Worm (Caenorhabditis elegans) whole organism, young adult: Measurements from ENCODE around the gene srr-8.

Experiments
- D2030.7 ChIP-seq: fragments of 200-800 bp; sonication (Bioruptor generic); IDR thresholded peaks from 2 replicates; pipeline ENCODE4 v1.3.6; 2022; ENCODE audit warnings: missing genetic modification reagents, missing genetic modification characterization, missing compliant biosample characterization
- K12H6.12 ChIP-seq: fragments of 200-800 bp; sonication (Bioruptor generic); optimal IDR thresholded peaks from 2 replicates; lab custom pipeline; 2018; ENCODE audit warnings: mild to moderate bottlenecking, missing genetic modification characterization, missing compliant biosample characterization
- Y95B8A.8 ChIP-seq: fragments of 200-800 bp; sonication (Bioruptor generic); IDR thresholded peaks from 2 replicates; pipeline ENCODE4 v1.3.6; 2022; ENCODE audit warnings: missing genetic modification reagents, missing genetic modification characterization, missing compliant biosample characterization
- ama-1 ChIP-seq, 3 experiments: fragments of 150-350 bp in 1 of 3; sonication (generic microtip) in 2 of 3; optimal IDR thresholded peaks; 2 replicates each; lab custom pipeline; 2014 to 2018; ENCODE audit warnings: missing biosample characterization in 2 of 3, missing genetic modification characterization in 2 of 3, missing genetic modification reagents in 2 of 3
- efl-1 ChIP-seq: fragments of 150-350 bp; optimal IDR thresholded peaks from 2 replicates; lab custom pipeline; 2014; ENCODE audit warnings: missing biosample characterization, missing genetic modification reagents, missing genetic modification characterization
- ets-4 ChIP-seq: fragments of 200-800 bp; sonication (Bioruptor generic); optimal IDR thresholded peaks from 2 replicates; lab custom pipeline; 2018; ENCODE audit warnings: mild to moderate bottlenecking, missing genetic modification characterization, missing compliant biosample characterization
- lin-35 ChIP-seq, 3 experiments: fragments of 150-350 bp in 2 of 3; sonication (generic microtip) in 1 of 3; optimal IDR thresholded peaks; 2 replicates each; lab custom pipeline; 2014 to 2018; ENCODE audit warnings: missing biosample characterization in 3 of 3, missing genetic modification characterization in 3 of 3, missing genetic modification reagents in 3 of 3
- nhr-27 ChIP-seq: fragments of 200-800 bp; sonication (Bioruptor generic); optimal IDR thresholded peaks from 2 replicates; lab custom pipeline; 2018; ENCODE audit warnings: mild to moderate bottlenecking, missing genetic modification characterization, moderate library complexity, missing compliant biosample characterization
- pbrm-1 ChIP-seq: fragments of 200-800 bp; sonication (Bioruptor generic); IDR thresholded peaks from 2 replicates; pipeline ENCODE4 v1.3.6; 2022; ENCODE audit warnings: missing genetic modification reagents, missing genetic modification characterization, missing compliant biosample characterization
- unc-62 ChIP-seq: fragments of 150-350 bp; optimal IDR thresholded peaks from 2 replicates; lab custom pipeline; 2014; ENCODE audit warnings: missing biosample characterization, missing genetic modification reagents, missing genetic modification characterization
- ztf-18 ChIP-seq: sonication (generic microtip); optimal IDR thresholded peaks from 2 replicates; lab custom pipeline; 2016; ENCODE audit warnings: missing genotype, mild to moderate bottlenecking, missing genetic modification characterization, missing compliant biosample characterization
- ztf-28 ChIP-seq: fragments of 200-800 bp; sonication (Bioruptor generic); IDR thresholded peaks from 2 replicates; pipeline ENCODE4 v1.3.6; 2022; ENCODE audit warnings: missing genetic modification reagents, missing genetic modification characterization, missing compliant biosample characterization

DNA sequence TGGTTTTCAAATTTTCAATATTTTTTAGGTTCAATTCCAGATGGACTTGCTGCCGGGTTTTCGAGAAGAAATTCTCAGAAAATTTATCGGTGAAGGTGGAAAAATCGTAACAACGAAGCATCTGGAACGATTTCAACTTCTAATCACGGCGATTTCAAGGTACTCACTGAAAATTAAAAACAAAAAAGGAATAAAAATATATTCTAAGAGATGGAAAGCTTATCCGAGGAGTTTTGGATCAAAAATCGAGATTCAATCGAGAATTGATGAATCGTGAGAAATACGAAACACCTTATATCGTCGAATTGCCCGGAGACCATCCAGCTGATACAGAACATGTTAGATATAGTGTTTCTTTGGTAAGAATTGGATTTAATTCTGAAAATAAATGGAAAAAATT is 50.7 kb downstream of the srr-8 start, which contains the start of gene K11D12.12:
- TF ChIP-seq ama-1 (optimal IDR thresholded peaks at IDR 0.05; lab: Kevin White, UChicago) = no peak
- no peak for TF ChIP-seq ama-1 (GFP tag; optimal IDR thresholded peaks at IDR 0.05; lab: Kevin White, UChicago)
- no peak for TF ChIP-seq lin-35 (GFP tag; optimal IDR thresholded peaks at IDR 0.05; lab: Kevin White, UChicago)
- no peak for TF ChIP-seq nhr-27 (tag; lab: Kevin White, UChicago)
- no peak for TF ChIP-seq ztf-28 (GFP tag; lab: Robert Waterston, UW)
- TF ChIP-seq ztf-18 (tag; lab: Kevin White, UChicago) = no peak
- no peak for TF ChIP-seq ets-4 (GFP tag; lab: Kevin White, UChicago)
- no peak for TF ChIP-seq efl-1 (GFP tag; lab: Kevin White, UChicago)
- TF ChIP-seq Y95B8A.8 (GFP tag; lab: Robert Waterston, UW) = no peak
- no peak for TF ChIP-seq D2030.7 (GFP tag; lab: Robert Waterston, UW)
- TF ChIP-seq K12H6.12 = no peak
- TF ChIP-seq pbrm-1 = no peak
- TF ChIP-seq unc-62 (GFP tag; lab: Kevin White, UChicago) = no peak
